Fruit fly (Drosophila melanogaster) whole organism, embryonic: ENCODE results near the gene CG5445.

Experiments used
- Ada2b ChIP-seq: fragments of 200-800 bp; sonication (Bioruptor generic); IDR thresholded peaks from 2 replicates; pipeline ENCODE4 v1.3.6; 2022; ENCODE audit warnings: missing biosample characterization, missing genetic modification characterization
- Bteb2 ChIP-seq: fragments of 200-800 bp; sonication (Bioruptor generic); optimal IDR thresholded peaks from 2 replicates; lab custom pipeline; 2016; ENCODE audit warnings: missing biosample characterization, missing genetic modification characterization
- CG10431 ChIP-seq: fragments of 200-800 bp; sonication (Bioruptor generic); optimal IDR thresholded peaks from 3 replicates; lab custom pipeline; 2018; ENCODE audit warnings: missing biosample characterization, mild to moderate bottlenecking, missing genetic modification characterization
- CG13287 ChIP-seq: fragments of 200-800 bp; sonication (Bioruptor generic); IDR thresholded peaks from 2 replicates; pipeline ENCODE4 v1.3.6; 2022; ENCODE audit warnings: missing biosample characterization, missing genetic modification characterization; ENCODE audit not compliant: partially characterized antibody
- CG15011 ChIP-seq: fragments of 200-800 bp; sonication (Bioruptor generic); optimal IDR thresholded peaks from 3 replicates; lab custom pipeline; 2018; ENCODE audit warnings: missing biosample characterization, mild to moderate bottlenecking, missing genetic modification characterization
- CG1529 ChIP-seq: fragments of 200-800 bp; sonication (Bioruptor generic); optimal IDR thresholded peaks from 3 replicates; lab custom pipeline; 2018; ENCODE audit warnings: missing biosample characterization, missing genetic modification characterization
- CG15514 ChIP-seq: fragments of 200-800 bp; sonication (Bioruptor generic); optimal IDR thresholded peaks from 3 replicates; lab custom pipeline; 2017; ENCODE audit warnings: missing biosample characterization, missing genetic modification characterization, mild to moderate bottlenecking, moderate library complexity, missing genetic modification reagents
- CG1603 ChIP-seq: fragments of 200-800 bp; sonication (Bioruptor generic); optimal IDR thresholded peaks from 2 replicates; lab custom pipeline; 2019; ENCODE audit warnings: missing biosample characterization, mild to moderate bottlenecking, missing genetic modification characterization, moderate library complexity
- CG18599 ChIP-seq: fragments of 200-800 bp; sonication (Bioruptor generic); optimal IDR thresholded peaks from 3 replicates; lab custom pipeline; 2017; ENCODE audit warnings: missing biosample characterization, missing genetic modification characterization, mild to moderate bottlenecking, moderate library complexity, missing genetic modification reagents
- CG33557 ChIP-seq: fragments of 200-800 bp; sonication (Bioruptor generic); optimal IDR thresholded peaks from 2 replicates; lab custom pipeline; 2019; ENCODE audit warnings: missing biosample characterization, mild to moderate bottlenecking, missing genetic modification characterization, moderate library complexity
- CG34224 ChIP-seq: fragments of 200-800 bp; sonication (Bioruptor generic); IDR thresholded peaks from 3 replicates; pipeline ENCODE4 v1.3.6; 2022; ENCODE audit warnings: missing biosample characterization, missing genetic modification characterization; ENCODE audit not compliant: partially characterized antibody
- CG4328 ChIP-seq: fragments of 200-800 bp; sonication (Bioruptor generic); optimal IDR thresholded peaks from 3 replicates; lab custom pipeline; 2017; ENCODE audit warnings: missing biosample characterization, missing genetic modification reagents, missing genetic modification characterization
- CG4854 ChIP-seq: fragments of 200-800 bp; sonication (Bioruptor generic); optimal IDR thresholded peaks from 2 replicates; lab custom pipeline; 2016; ENCODE audit warnings: missing biosample characterization, missing genetic modification characterization, inconsistent platforms
- CG6175 ChIP-seq: fragments of 200-800 bp; sonication (Bioruptor generic); IDR thresholded peaks from 3 replicates; pipeline ENCODE4 v1.3.6; 2022; ENCODE audit warnings: missing biosample characterization, missing genetic modification characterization
- CG7928 ChIP-seq: fragments of 200-800 bp; sonication (Bioruptor generic); optimal IDR thresholded peaks from 2 replicates; lab custom pipeline; 2017; ENCODE audit warnings: missing biosample characterization, mild to moderate bottlenecking, missing genetic modification characterization
- CG8089 ChIP-seq: fragments of 200-800 bp; sonication (Bioruptor generic); optimal IDR thresholded peaks from 3 replicates; lab custom pipeline; 2016; ENCODE audit warnings: missing biosample characterization, missing genetic modification characterization
- CG8290 ChIP-seq, 3 experiments: fragments of 200-800 bp; sonication (Bioruptor generic); optimal IDR thresholded peaks; 2 replicates each; lab custom pipeline; 2016 to 2019; ENCODE audit warnings: missing biosample characterization in 3 of 3, missing genetic modification characterization in 3 of 3, mild to moderate bottlenecking in 2 of 3, moderate library complexity in 1 of 3
- CG9215 ChIP-seq: fragments of 200-800 bp; sonication (Bioruptor generic); IDR thresholded peaks from 2 replicates; pipeline ENCODE4 v1.3.6; 2022; ENCODE audit warnings: missing biosample characterization, missing genetic modification characterization
- CG9727 ChIP-seq: fragments of 200-800 bp; sonication (Bioruptor generic); optimal IDR thresholded peaks from 3 replicates; lab custom pipeline; 2017; ENCODE audit warnings: missing biosample characterization, mild to moderate bottlenecking, missing genetic modification characterization
- CoRest ChIP-seq: fragments of 200-800 bp; sonication (Bioruptor generic); optimal IDR thresholded peaks from 3 replicates; lab custom pipeline; 2018; ENCODE audit warnings: missing biosample characterization, mild to moderate bottlenecking, missing genetic modification characterization, moderate library complexity
- D ChIP-seq, 2 experiments: fragments of 200-800 bp in 1 of 2; fragments of >200 bp in 1 of 2; sonication (Bioruptor generic) in 1 of 2; optimal IDR thresholded peaks; 2 replicates in 1 of 2; 3 replicates in 1 of 2; lab custom pipeline; 2017; ENCODE audit warnings: mild to moderate bottlenecking in 1 of 2, missing biosample characterization in 1 of 2, missing genetic modification characterization in 1 of 2, missing genetic modification reagents in 1 of 2
- Ets97D ChIP-seq: fragments of 200-800 bp; sonication (Bioruptor generic); optimal IDR thresholded peaks from 3 replicates; lab custom pipeline; 2016; ENCODE audit warnings: missing biosample characterization, missing genetic modification characterization
- HLHmδ ChIP-seq: fragments of 200-800 bp; sonication (Bioruptor generic); optimal IDR thresholded peaks from 2 replicates; lab custom pipeline; 2018; ENCODE audit warnings: missing biosample characterization, mild to moderate bottlenecking, missing genetic modification characterization, moderate library complexity
- HmgD ChIP-seq: fragments of 200-800 bp; sonication (Bioruptor generic); optimal IDR thresholded peaks from 3 replicates; lab custom pipeline; 2016; ENCODE audit warnings: missing biosample characterization, missing genetic modification characterization
- Lhr ChIP-seq: fragments of 200-800 bp; sonication (Bioruptor generic); optimal IDR thresholded peaks from 3 replicates; lab custom pipeline; 2017; ENCODE audit warnings: mild to moderate bottlenecking, missing biosample characterization, missing genetic modification reagents, missing genetic modification characterization
- MESR4 ChIP-seq: fragments of 200-800 bp; sonication (Bioruptor generic); optimal IDR thresholded peaks from 2 replicates; lab custom pipeline; 2018; ENCODE audit warnings: missing biosample characterization, mild to moderate bottlenecking, missing genetic modification characterization, moderate library complexity
- Neu2 ChIP-seq: fragments of 200-800 bp; sonication (Bioruptor generic); optimal IDR thresholded peaks from 3 replicates; lab custom pipeline; 2016; ENCODE audit warnings: missing biosample characterization, missing genetic modification characterization, borderline replicate concordance
- Nf-YA ChIP-seq: fragments of 200-800 bp; sonication (Bioruptor generic); IDR thresholded peaks from 2 replicates; pipeline ENCODE4 v1.3.6; 2022; ENCODE audit warnings: missing biosample characterization, missing genetic modification characterization
- Sox100B ChIP-seq: fragments of 200-800 bp; sonication (Bioruptor generic); optimal IDR thresholded peaks from 3 replicates; lab custom pipeline; 2018; ENCODE audit warnings: missing biosample characterization, mild to moderate bottlenecking, missing genetic modification characterization
- Usf ChIP-seq: fragments of 200-800 bp; sonication (Bioruptor generic); optimal IDR thresholded peaks from 2 replicates; lab custom pipeline; 2017; ENCODE audit warnings: missing genotype, missing biosample characterization, missing genetic modification characterization
- chn ChIP-seq: fragments of 200-800 bp; sonication (Bioruptor generic); optimal IDR thresholded peaks from 2 replicates; lab custom pipeline; 2016; ENCODE audit warnings: missing biosample characterization, missing genetic modification characterization
- corto ChIP-seq: fragments of 200-800 bp; sonication (Bioruptor generic); optimal IDR thresholded peaks from 2 replicates; lab custom pipeline; 2016; ENCODE audit warnings: missing biosample characterization, mild to moderate bottlenecking, missing genetic modification characterization, moderate library complexity
- dati ChIP-seq: fragments of 200-800 bp; sonication (Bioruptor generic); IDR thresholded peaks from 2 replicates; pipeline ENCODE4 v1.3.6; 2022; ENCODE audit warnings: missing biosample characterization, missing genetic modification characterization
- fd102C ChIP-seq: fragments of 200-800 bp; sonication (Bioruptor generic); optimal IDR thresholded peaks from 2 replicates; lab custom pipeline; 2018; ENCODE audit warnings: missing biosample characterization, mild to moderate bottlenecking, missing genetic modification characterization, moderate library complexity
- hkb ChIP-seq, 2 experiments: fragments of 200-800 bp in 1 of 2; fragments of >200 bp in 1 of 2; sonication (Bioruptor generic) in 1 of 2; IDR thresholded peaks in 1 of 2; optimal IDR thresholded peaks in 1 of 2; 2 replicates each; pipeline versions ENCODE4 v1.3.6 to Lab custom; 2017 to 2022; ENCODE audit warnings: missing biosample characterization in 1 of 2, missing genetic modification characterization in 1 of 2
- ind ChIP-seq: fragments of 200-800 bp; sonication (Bioruptor generic); optimal IDR thresholded peaks from 3 replicates; lab custom pipeline; 2016; ENCODE audit warnings: missing biosample characterization, missing genetic modification characterization
- inv ChIP-seq: fragments of 200-800 bp; sonication (Bioruptor generic); IDR thresholded peaks from 2 replicates; pipeline ENCODE4 v1.3.6; 2022; ENCODE audit warnings: missing biosample characterization, missing genetic modification characterization; ENCODE audit not compliant: partially characterized antibody
- pfk ChIP-seq: fragments of 200-800 bp; sonication (Bioruptor generic); optimal IDR thresholded peaks from 2 replicates; lab custom pipeline; 2018; ENCODE audit warnings: missing biosample characterization, mild to moderate bottlenecking, missing genetic modification characterization, moderate library complexity
- pita ChIP-seq: fragments of 200-800 bp; sonication (Bioruptor generic); optimal IDR thresholded peaks from 2 replicates; lab custom pipeline; 2017; ENCODE audit warnings: missing biosample characterization, mild to moderate bottlenecking, missing genetic modification characterization
- psq ChIP-seq: fragments of 200-800 bp; sonication (Bioruptor generic); optimal IDR thresholded peaks from 2 replicates; lab custom pipeline; 2017; ENCODE audit warnings: missing biosample characterization, missing genetic modification characterization
- ranshi ChIP-seq: fragments of 200-800 bp; sonication (Bioruptor generic); IDR thresholded peaks from 2 replicates; pipeline ENCODE4 v1.3.6; 2022; ENCODE audit warnings: missing biosample characterization, missing genetic modification characterization
- scrt ChIP-seq: fragments of 200-800 bp; sonication (Bioruptor generic); optimal IDR thresholded peaks from 2 replicates; lab custom pipeline; 2018; ENCODE audit warnings: missing biosample characterization, mild to moderate bottlenecking, missing genetic modification characterization, moderate library complexity
- sima ChIP-seq: fragments of 200-800 bp; sonication (Bioruptor generic); optimal IDR thresholded peaks from 2 replicates; lab custom pipeline; 2016; ENCODE audit warnings: missing biosample characterization, missing genetic modification characterization
- slou ChIP-seq: fragments of 200-800 bp; sonication (Bioruptor generic); optimal IDR thresholded peaks from 3 replicates; lab custom pipeline; 2016; ENCODE audit warnings: missing biosample characterization, missing genetic modification characterization
- sob ChIP-seq: fragments of 200-800 bp; sonication (Bioruptor generic); IDR thresholded peaks from 2 replicates; pipeline ENCODE4 v1.3.6; 2022; ENCODE audit warnings: missing biosample characterization, missing genetic modification characterization
- trh ChIP-seq: fragments of 200-800 bp; sonication (Bioruptor generic); optimal IDR thresholded peaks from 2 replicates; lab custom pipeline; 2016; ENCODE audit warnings: missing biosample characterization, missing genetic modification characterization

The CG5445 gene

dm6 chrX:17298900-17299836 is 16.9 kb downstream of the CG5445 start (continued):
- peak; percentile 6 for TF ChIP-seq CG8089 (GFP tag; lab: Kevin White, UChicago)
- TF ChIP-seq hkb (optimal IDR thresholded peaks at IDR 0.05; lab: Kevin White, UChicago), result no peak
- TF ChIP-seq hkb (GFP tag; IDR thresholded peaks at IDR 0.05; lab: Robert Waterston, UW), result peak; percentile 60
- no peak for TF ChIP-seq CG34224 (GFP tag; lab: Robert Waterston, UW)
- peak; percentile 24 for TF ChIP-seq Usf
- TF ChIP-seq Lhr, result no peak
- peak; percentile 53 for TF ChIP-seq Ada2b (GFP tag; lab: Robert Waterston, UW)
- TF ChIP-seq dati (GFP tag; lab: Robert Waterston, UW), result no peak
- no peak for TF ChIP-seq CG4854 (GFP tag; lab: Kevin White, UChicago)
- peak; percentile 42; the same call in 1 of the 2 replicates for TF ChIP-seq ranshi
- TF ChIP-seq CG7928, result peak; percentile 3
- peak; percentile 75 for TF ChIP-seq CoRest
- TF ChIP-seq Ets97D, result no peak
- peak; percentile 71 for TF ChIP-seq CG9215
- TF ChIP-seq CG8290 (GFP tag; optimal IDR thresholded peaks at IDR 0.05; lab: Kevin White, UChicago), result no peak
- TF ChIP-seq CG8290 (tag; optimal IDR thresholded peaks at IDR 0.05; lab: Kevin White, UChicago), result peak in 1 of 2 experiments; percentile 84
- TF ChIP-seq CG1603, result peak; percentile 84
- no peak for TF ChIP-seq corto (GFP tag; lab: Kevin White, UChicago)
- peak; percentile 19 for TF ChIP-seq HmgD (GFP tag; lab: Kevin White, UChicago)
- no peak for TF ChIP-seq trh (GFP tag; lab: Kevin White, UChicago)
- TF ChIP-seq sob (GFP tag; lab: Robert Waterston, UW), result peak; percentile 59
- TF ChIP-seq MESR4 (GFP tag; lab: Kevin White, UChicago), result no peak
- no peak for TF ChIP-seq Nf-YA (GFP tag; lab: Robert Waterston, UW)
- peak; percentile 41 for TF ChIP-seq Sox100B (GFP tag; lab: Kevin White, UChicago)
- TF ChIP-seq CG10431 (GFP tag; lab: Kevin White, UChicago), result no peak
- no peak for TF ChIP-seq fd102C (GFP tag; lab: Kevin White, UChicago)
- peak; percentile 18 for TF ChIP-seq CG33557 (GFP tag; lab: Kevin White, UChicago)
- no peak for TF ChIP-seq scrt (GFP tag; lab: Kevin White, UChicago)
- TF ChIP-seq Neu2 (GFP tag; lab: Kevin White, UChicago), result no peak
- peak; percentile 37 for TF ChIP-seq CG9727 (GFP tag; lab: Kevin White, UChicago)
- TF ChIP-seq CG6175 (GFP tag; lab: Robert Waterston, UW), result no peak
- TF ChIP-seq inv (GFP tag; lab: Robert Waterston, UW), result no peak
- TF ChIP-seq CG1529 (GFP tag; lab: Kevin White, UChicago), result peak; percentile 11
- peak; percentile 21 for TF ChIP-seq CG15011
- TF ChIP-seq D (optimal IDR thresholded peaks at IDR 0.05; lab: Kevin White, UChicago), result no peak
- TF ChIP-seq D (GFP tag; optimal IDR thresholded peaks at IDR 0.05; lab: Kevin White, UChicago), result peak; percentile 3
- TF ChIP-seq ind (GFP tag; lab: Kevin White, UChicago), result peak; percentile 52
- TF ChIP-seq sima (GFP tag; lab: Kevin White, UChicago), result no peak
- no peak for TF ChIP-seq slou (GFP tag; lab: Kevin White, UChicago)
- TF ChIP-seq CG4328, result peak; percentile 40
- peak; percentile 9 for TF ChIP-seq Bteb2 (GFP tag; lab: Kevin White, UChicago)
- TF ChIP-seq CG13287, result peak; percentile 39
- peak; percentile 50 for TF ChIP-seq chn (GFP tag; lab: Kevin White, UChicago)
- peak; percentile 63 for TF ChIP-seq CG15514
- TF ChIP-seq psq (GFP tag; lab: Kevin White, UChicago), result no peak
- TF ChIP-seq HLHmδ (GFP tag; lab: Kevin White, UChicago), result no peak
- no peak for TF ChIP-seq pita (GFP tag; lab: Kevin White, UChicago)
- TF ChIP-seq CG18599 (GFP tag; lab: Kevin White, UChicago), result peak; percentile 76
- no peak for TF ChIP-seq pfk (GFP tag; lab: Kevin White, UChicago)
